Fruit fly (Drosophila melanogaster): ENCODE data around the gene MKP-4.
A peak's percentile ranks its signal among the peaks of the same experiment; 100 is the strongest.

MKP-4 gene

dm6 chrX:19613473-19613872, 9.4 kb upstream of the MKP-4 start (continued):
- TF ChIP-seq CG10431 (GFP tag; optimal IDR thresholded peaks at IDR 0.05) (peak; percentile 40), GATAe (GFP tag; conservative IDR thresholded peaks at IDR 0.05) (no peak), tna (GFP tag; IDR thresholded peaks at IDR 0.05; ENCODE audit: partially characterized antibody) (no peak), pita (GFP tag; optimal IDR thresholded peaks at IDR 0.05) (no peak), bsh (GFP tag; optimal IDR thresholded peaks at IDR 0.05) (peak in 1 of 2 experiments; percentile 28), Lhr (GFP tag; optimal IDR thresholded peaks at IDR 0.05) (peak; percentile 13), Fer3 (tag; optimal IDR thresholded peaks at IDR 0.05) (peak; percentile 68), Atf-2 (GFP tag; optimal IDR thresholded peaks at IDR 0.05) (no peak), Lpt (GFP tag; optimal IDR thresholded peaks at IDR 0.05) (no peak), mld (GFP tag; IDR thresholded peaks at IDR 0.05; ENCODE audit: partially characterized antibody) (no peak), MTF-1 (GFP tag; optimal IDR thresholded peaks at IDR 0.05; ENCODE audit: borderline replicate concordance) (peak; percentile 76), Trl (optimal IDR thresholded peaks at IDR 0.05) (no peak), Trl (GFP tag; optimal IDR thresholded peaks at IDR 0.05) (no peak), wor (GFP tag; IDR thresholded peaks at IDR 0.05) (no peak), knrl (GFP tag; IDR thresholded peaks at IDR 0.05; ENCODE audit: partially characterized antibody) (no peak), org-1 (GFP tag; optimal IDR thresholded peaks at IDR 0.05) (peak; percentile 29), CG7963 (GFP tag; IDR thresholded peaks at IDR 0.05; ENCODE audit: partially characterized antibody) (no peak), stc (GFP tag; IDR thresholded peaks at IDR 0.05) (peak; percentile 42; the same call in 1 of the 2 replicates), CG2712 (tag; optimal IDR thresholded peaks at IDR 0.05) (peak; percentile 51), inv (GFP tag; IDR thresholded peaks at IDR 0.05; ENCODE audit: partially characterized antibody) (no peak), sc (optimal IDR thresholded peaks at IDR 0.05) (no peak), sc (GFP tag; optimal IDR thresholded peaks at IDR 0.05) (no peak), gce (GFP tag; IDR thresholded peaks at IDR 0.05) (peak; percentile 60; the same call in 1 of the 3 replicates), CG1602 (GFP tag; optimal IDR thresholded peaks at IDR 0.05) (no peak), CG6765 (GFP tag; optimal IDR thresholded peaks at IDR 0.05) (peak; percentile 83), Atf6 (GFP tag; IDR thresholded peaks at IDR 0.05) (peak; percentile 38; the same call in 1 of the 2 replicates), HLH54F (GFP tag; optimal IDR thresholded peaks at IDR 0.05) (no peak), sna (GFP tag; IDR thresholded peaks at IDR 0.05; ENCODE audit: partially characterized antibody) (no peak), Aef1 (GFP tag; IDR thresholded peaks at IDR 0.05) (no peak), HmgD (GFP tag; optimal IDR thresholded peaks at IDR 0.05) (no peak), CG9817 (tag; optimal IDR thresholded peaks at IDR 0.05) (no peak), chm (GFP tag; IDR thresholded peaks at IDR 0.05) (peak; percentile 74), CG1647 (GFP tag; optimal IDR thresholded peaks at IDR 0.05) (no peak), CG8290 (GFP tag; optimal IDR thresholded peaks at IDR 0.05) (no peak), CG8290 (tag; optimal IDR thresholded peaks at IDR 0.05) (peak; percentile 63 to 82), tgo (GFP tag; IDR thresholded peaks at IDR 0.05) (no peak), B-H1 (GFP tag; IDR thresholded peaks at IDR 0.05) (no peak), bbx (GFP tag; IDR thresholded peaks at IDR 0.05; ENCODE audit: partially characterized antibody) (no peak), Gug (GFP tag; IDR thresholded peaks at IDR 0.05) (no peak), Lim3 (GFP tag; IDR thresholded peaks at IDR 0.05) (no peak), Hr3 (GFP tag; optimal IDR thresholded peaks at IDR 0.05) (no peak), CG4707 (GFP tag; optimal IDR thresholded peaks at IDR 0.05) (peak; percentile 63), Max (GFP tag; optimal IDR thresholded peaks at IDR 0.05) (no peak), sug (tag; optimal IDR thresholded peaks at IDR 0.05) (peak; percentile 37), fd96Cb (tag; optimal IDR thresholded peaks at IDR 0.05) (no peak), CG13894 (tag; optimal IDR thresholded peaks at IDR 0.05) (no peak), C15 (GFP tag; IDR thresholded peaks at IDR 0.05) (no peak), CG6683 (GFP tag; optimal IDR thresholded peaks at IDR 0.05) (peak; percentile 60), hb (GFP tag; IDR thresholded peaks at IDR 0.05; ENCODE audit: partially characterized antibody) (no peak), pfk (GFP tag; optimal IDR thresholded peaks at IDR 0.05) (peak; percentile 97), Gsc (GFP tag; IDR thresholded peaks at IDR 0.05) (no peak), Myb (GFP tag; optimal IDR thresholded peaks at IDR 0.05) (peak; percentile 76)

All from whole organism, embryonic.